Fruit fly (Drosophila melanogaster) whole organism, prepupa: ENCODE results near the gene APC4.

Experiments used
- Blimp-1 ChIP-seq: fragments of 200-800 bp; sonication (Bioruptor generic); optimal IDR thresholded peaks from 3 replicates; lab custom pipeline; 2017; ENCODE audit warnings: missing biosample characterization, missing genetic modification characterization, mild to moderate bottlenecking, moderate library complexity, missing genetic modification reagents
- CG8119 ChIP-seq: fragments of 200-800 bp; sonication (Bioruptor generic); IDR thresholded peaks from 3 replicates; pipeline ENCODE4 v1.3.6; 2022; ENCODE audit warnings: missing biosample characterization, missing genetic modification characterization
- CG8319 ChIP-seq: fragments of 200-800 bp; sonication (Bioruptor generic); optimal IDR thresholded peaks from 3 replicates; lab custom pipeline; 2016; ENCODE audit warnings: missing biosample characterization, missing genetic modification characterization
- Eip75B ChIP-seq: fragments of 200-800 bp; sonication (Bioruptor generic); optimal IDR thresholded peaks from 3 replicates; lab custom pipeline; 2016; ENCODE audit warnings: missing biosample characterization, missing genetic modification characterization

DNA sequence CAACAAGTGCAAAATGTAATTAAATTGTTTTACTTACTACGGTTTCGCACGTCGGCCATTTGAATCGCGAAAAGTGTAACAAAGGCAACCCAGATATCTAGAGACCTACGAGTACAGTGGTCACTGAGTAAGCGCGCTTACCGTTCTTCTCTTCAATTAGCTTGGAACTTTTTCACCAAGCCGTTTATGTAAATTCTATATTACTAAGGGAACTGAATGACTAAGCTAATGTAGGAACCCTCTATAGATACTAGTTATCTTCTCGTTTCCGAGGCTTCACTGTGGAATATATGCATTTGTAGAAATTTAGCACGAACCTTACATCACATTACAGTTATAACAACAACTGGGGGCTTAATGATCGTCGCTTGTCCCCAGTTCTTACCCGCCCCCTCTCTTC is 35.7 kb upstream of the APC4 start:
- TF ChIP-seq CG8319: no peak
- peak; percentile 76 for TF ChIP-seq CG8119 (GFP tag; lab: Robert Waterston, UW)
- TF ChIP-seq Eip75B: peak; percentile 27
- TF ChIP-seq Blimp-1 (GFP tag; lab: Kevin White, UChicago): no peak
